Fruit fly (Drosophila melanogaster) whole organism, prepupa: ENCODE results near the gene CARPA.

Source experiments
- CG10669 ChIP-seq: fragments of 200-800 bp; sonication (Bioruptor generic); optimal IDR thresholded peaks from 3 replicates; lab custom pipeline; 2018; ENCODE audit warnings: missing biosample characterization, mild to moderate bottlenecking, missing genetic modification characterization, moderate library complexity
- CG6854 ChIP-seq: fragments of 200-800 bp; sonication (Bioruptor generic); optimal IDR thresholded peaks from 2 replicates; lab custom pipeline; 2017; ENCODE audit warnings: missing biosample characterization, mild to moderate bottlenecking, missing genetic modification characterization
- achi ChIP-seq: fragments of 200-800 bp; sonication (Bioruptor generic); optimal IDR thresholded peaks from 3 replicates; lab custom pipeline; 2016; ENCODE audit warnings: missing biosample characterization, missing genetic modification characterization
- cyc ChIP-seq: fragments of 200-800 bp; sonication (Bioruptor generic); optimal IDR thresholded peaks from 3 replicates; lab custom pipeline; 2016; ENCODE audit warnings: missing biosample characterization, missing genetic modification characterization
- fd59A ChIP-seq: fragments of 200-800 bp; sonication (Bioruptor generic); optimal IDR thresholded peaks from 2 replicates; lab custom pipeline; 2017; ENCODE audit warnings: missing biosample characterization, mild to moderate bottlenecking, missing genetic modification characterization, missing genetic modification reagents
- fkh ChIP-seq: fragments of 200-800 bp; sonication (Bioruptor generic); optimal IDR thresholded peaks from 3 replicates; lab custom pipeline; 2017; ENCODE audit warnings: missing biosample characterization, mild to moderate bottlenecking, missing genetic modification characterization, moderate library complexity
- lz ChIP-seq: fragments of 200-800 bp; sonication (Bioruptor generic); optimal IDR thresholded peaks from 3 replicates; lab custom pipeline; 2016; ENCODE audit warnings: missing biosample characterization, missing genetic modification characterization
- topi ChIP-seq: fragments of 200-800 bp; sonication (Bioruptor generic); optimal IDR thresholded peaks from 3 replicates; lab custom pipeline; 2016; ENCODE audit warnings: missing biosample characterization, missing genetic modification characterization

DNA sequence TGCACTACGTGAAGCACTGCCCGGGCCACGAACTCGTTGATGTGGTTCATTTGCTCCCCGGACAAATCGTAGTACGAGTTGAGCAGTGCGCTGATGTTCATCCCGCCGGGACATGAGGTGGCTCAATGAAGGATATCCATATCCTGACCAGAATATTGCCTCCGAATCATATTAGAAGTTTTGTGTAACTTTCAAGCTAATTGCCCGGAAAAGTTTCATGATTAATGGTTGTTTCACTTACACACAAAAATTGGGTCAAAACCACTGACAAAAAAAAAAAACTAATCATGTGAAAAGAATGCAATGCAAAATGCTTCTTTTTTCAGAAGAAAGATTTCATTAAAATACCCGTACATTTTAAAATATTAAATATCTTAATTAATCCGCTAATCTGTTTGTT, 55.6 kb downstream of the CARPA start, which contains the start of gene Ir7e:
- TF ChIP-seq fd59A, result no peak
- TF ChIP-seq topi (GFP tag; lab: Kevin White, UChicago), result no peak
- TF ChIP-seq achi (GFP tag; lab: Kevin White, UChicago), result no peak
- no peak for TF ChIP-seq CG10669 (GFP tag; lab: Kevin White, UChicago)
- TF ChIP-seq fkh (GFP tag; lab: Kevin White, UChicago), result no peak
- no peak for TF ChIP-seq CG6854 (GFP tag; lab: Kevin White, UChicago)
- TF ChIP-seq lz, result no peak
- TF ChIP-seq cyc (GFP tag; lab: Kevin White, UChicago), result no peak
